Worm (Caenorhabditis elegans) whole organism, L4 larva: Measurements from ENCODE around the gene B0222.1.

Source experiments
- hlh-30 ChIP-seq: sonication (generic microtip); optimal IDR thresholded peaks from 2 replicates; lab custom pipeline; 2017; ENCODE audit warnings: antibody characterized with exemption, mild to moderate bottlenecking, missing genetic modification characterization, missing compliant biosample characterization; ENCODE audit not compliant: insufficient read depth
- lin-39 ChIP-seq: fragments of 150-350 bp; optimal IDR thresholded peaks from 2 replicates; lab custom pipeline; 2014; ENCODE audit warnings: missing biosample characterization, missing genetic modification reagents, missing genetic modification characterization
- snpc-1.2 ChIP-seq: fragments of 200-800 bp; sonication (Bioruptor generic); IDR thresholded peaks from 2 replicates; pipeline ENCODE4 v1.3.6; 2022; ENCODE audit warnings: missing genetic modification reagents, missing genetic modification characterization, missing compliant biosample characterization

ce11 chrV:9088758-9089157 lies 45.3 kb upstream of the B0222.1 start:
- TF ChIP-seq hlh-30 (tag; lab: Kevin White, UChicago) (no peak), snpc-1.2 (peak; percentile 80), lin-39 (tag; lab: Kevin White, UChicago) (no peak)
